Worm (Caenorhabditis elegans): ENCODE results near the gene srsx-7.

srsx-7 gene

DNA sequence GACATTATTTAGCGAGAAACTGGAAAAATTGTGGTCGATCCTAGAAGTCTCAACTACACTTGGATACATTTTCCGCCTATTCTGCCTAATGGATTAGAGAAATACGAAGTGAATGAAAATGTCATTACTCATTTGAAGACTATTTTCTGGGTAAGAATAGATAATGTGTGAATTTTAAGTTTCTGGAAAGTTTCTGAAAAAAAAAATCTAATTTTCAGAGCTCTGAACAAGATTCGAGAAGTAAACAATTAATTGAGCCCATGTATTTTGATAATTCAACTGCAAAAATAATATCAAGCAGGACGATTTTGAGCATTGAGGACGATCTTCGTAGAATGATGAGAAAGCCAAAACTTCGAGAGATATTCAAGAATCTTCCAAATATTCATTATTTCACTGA, 20.6 kb downstream of the srsx-7 start:
- TF ChIP-seq ceh-24 (tag; optimal IDR thresholded peaks at IDR 0.05): no peak
- no peak for TF ChIP-seq fkh-10 (GFP tag; optimal IDR thresholded peaks at IDR 0.05)
- TF ChIP-seq ama-1 (optimal IDR thresholded peaks at IDR 0.05): no peak
- no peak for TF ChIP-seq ceh-48 (tag; optimal IDR thresholded peaks at IDR 0.05)
- no peak for TF ChIP-seq ceh-2 (tag; optimal IDR thresholded peaks at IDR 0.05)
- no peak for TF ChIP-seq tbx-2 (tag; optimal IDR thresholded peaks at IDR 0.05)
- TF ChIP-seq ceh-6 (GFP tag; optimal IDR thresholded peaks at IDR 0.05): no peak
- TF ChIP-seq nhr-232 (tag; optimal IDR thresholded peaks at IDR 0.05): no peak
- TF ChIP-seq elt-4 (tag; optimal IDR thresholded peaks at IDR 0.05): no peak
- no peak for TF ChIP-seq C08G9.2 (tag; optimal IDR thresholded peaks at IDR 0.05)
- no peak for TF ChIP-seq ceh-45 (GFP tag; IDR thresholded peaks at IDR 0.05)
- TF ChIP-seq hlh-30 (tag; optimal IDR thresholded peaks at IDR 0.05; ENCODE audit: insufficient read depth): no peak
- no peak for TF ChIP-seq npax-4 (tag; optimal IDR thresholded peaks at IDR 0.05)
- no peak for TF ChIP-seq dmd-4 (tag; optimal IDR thresholded peaks at IDR 0.05; ENCODE audit: borderline replicate concordance)
- no peak for TF ChIP-seq ztf-16 (tag; optimal IDR thresholded peaks at IDR 0.05)

DNA sequence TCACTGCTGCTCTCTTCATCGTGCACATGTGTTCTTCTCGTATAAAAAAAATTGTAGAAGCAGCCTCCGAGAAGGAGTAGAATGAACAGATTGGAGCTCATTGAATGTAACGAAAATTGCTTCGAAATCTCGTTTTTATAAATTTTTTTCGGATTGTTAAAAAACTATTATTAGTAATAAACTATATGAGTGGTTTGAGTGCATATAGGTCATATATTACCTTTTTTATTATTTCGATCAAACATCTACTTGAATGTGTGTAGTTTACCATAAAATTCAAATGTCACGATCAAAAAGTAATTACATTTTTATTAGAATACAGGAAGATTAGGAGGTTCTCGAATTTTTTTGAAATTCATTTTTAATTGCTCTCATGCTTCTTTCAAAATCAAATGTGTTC, 27.3 kb downstream of the srsx-7 start, which contains the start of gene clec-216:
TSS of gene clec-216 (minus strand) at position 101 of the 400 bp plus-strand sequence.
- TF ChIP-seq ceh-14 (tag; optimal IDR thresholded peaks at IDR 0.05) (no peak), tbx-2 (tag; optimal IDR thresholded peaks at IDR 0.05) (no peak), tbx-7 (tag; optimal IDR thresholded peaks at IDR 0.05) (no peak)

DNA sequence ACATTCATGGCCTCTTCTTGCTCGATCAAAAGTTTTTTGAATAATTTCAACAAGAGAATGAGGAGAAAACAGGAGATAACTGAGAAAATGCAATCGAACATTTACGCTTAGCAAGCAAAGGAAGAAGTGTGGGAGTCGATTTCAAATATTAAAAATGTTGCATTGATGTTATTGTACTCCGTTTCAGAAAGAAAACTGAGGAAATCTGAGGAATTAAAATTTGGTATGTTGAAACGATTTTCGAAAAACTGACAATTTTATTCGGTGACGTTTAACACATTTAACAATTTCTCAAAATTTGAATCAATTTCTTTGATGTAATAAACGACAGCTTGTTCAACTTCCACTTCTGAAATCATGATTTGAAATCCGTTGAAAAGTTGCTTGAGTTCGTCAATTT, 29.0 kb downstream of the srsx-7 start, which contains the start of gene F26D11.13:
TSS of gene F26D11.13 (minus strand) at position 101 of the 400 bp plus-strand sequence.
- TF ChIP-seq fkh-10 (GFP tag; optimal IDR thresholded peaks at IDR 0.05): no peak

DNA sequence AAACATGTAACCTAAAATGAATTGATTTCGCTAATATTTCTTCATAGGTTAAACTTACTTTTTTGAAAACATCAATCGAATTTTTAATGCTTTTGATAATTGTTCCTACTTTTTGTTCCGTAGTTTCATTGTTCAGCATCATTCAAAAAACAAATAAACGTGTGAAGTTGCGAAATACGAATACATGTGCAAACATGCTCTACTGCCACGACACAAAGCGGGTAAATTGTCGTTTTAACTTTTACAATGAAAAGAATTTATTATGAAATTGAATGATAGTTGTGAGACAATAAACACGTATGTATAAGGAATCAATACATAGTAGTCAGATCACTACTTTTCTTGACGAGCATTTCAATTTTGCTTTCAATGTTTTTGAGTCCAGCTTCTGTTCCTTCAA, 29.6 kb downstream of the srsx-7 start, which contains the start of gene F26D11.12:
TSS of gene F26D11.12 (minus strand) at position 145 of the 400 bp plus-strand sequence.
- TF ChIP-seq dve-1 (tag; optimal IDR thresholded peaks at IDR 0.05): no peak

DNA sequence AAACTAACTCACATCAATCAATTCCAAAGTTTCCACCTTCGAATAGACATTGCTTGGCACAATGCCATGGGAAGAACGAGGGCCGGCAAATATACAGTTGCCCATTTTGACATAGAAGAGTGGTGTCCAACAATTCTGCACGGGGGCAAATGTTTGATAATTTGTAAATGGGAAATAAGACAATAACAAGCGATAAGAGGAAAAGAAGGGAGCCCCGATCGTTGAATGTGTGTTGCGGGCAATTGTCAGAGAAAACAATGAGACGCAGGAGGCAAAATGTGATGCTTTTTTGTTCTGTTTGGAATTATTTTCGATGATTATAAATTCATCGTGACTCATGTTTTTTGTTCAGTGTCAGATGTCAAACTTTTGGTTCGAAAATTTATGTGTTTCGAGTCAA, 30.6 kb downstream of the srsx-7 start, which contains the start of gene pals-34:
TSS of gene pals-34 (minus strand) at position 280 of the 400 bp plus-strand sequence.
- no peak for TF ChIP-seq ceh-19 (GFP tag; optimal IDR thresholded peaks at IDR 0.05)
- TF ChIP-seq C08G9.2 (tag; optimal IDR thresholded peaks at IDR 0.05): no peak
- TF ChIP-seq unc-86 (tag; optimal IDR thresholded peaks at IDR 0.05): no peak
- no peak for TF ChIP-seq fkh-6 (tag; optimal IDR thresholded peaks at IDR 0.05)
- TF ChIP-seq ceh-14 (tag; optimal IDR thresholded peaks at IDR 0.05): no peak
- no peak for TF ChIP-seq ceh-6 (GFP tag; optimal IDR thresholded peaks at IDR 0.05)
- no peak for TF ChIP-seq ztf-16 (tag; optimal IDR thresholded peaks at IDR 0.05)
- TF ChIP-seq Y22D7AL.16 (tag; optimal IDR thresholded peaks at IDR 0.05): no peak
- no peak for TF ChIP-seq unc-3 (GFP tag; conservative IDR thresholded peaks at IDR 0.05)
- no peak for TF ChIP-seq unc-3 (tag; optimal IDR thresholded peaks at IDR 0.05)
- TF ChIP-seq pqm-1 (tag; optimal IDR thresholded peaks at IDR 0.05): no peak
- TF ChIP-seq gmeb-2 (tag; optimal IDR thresholded peaks at IDR 0.05): no peak

DNA sequence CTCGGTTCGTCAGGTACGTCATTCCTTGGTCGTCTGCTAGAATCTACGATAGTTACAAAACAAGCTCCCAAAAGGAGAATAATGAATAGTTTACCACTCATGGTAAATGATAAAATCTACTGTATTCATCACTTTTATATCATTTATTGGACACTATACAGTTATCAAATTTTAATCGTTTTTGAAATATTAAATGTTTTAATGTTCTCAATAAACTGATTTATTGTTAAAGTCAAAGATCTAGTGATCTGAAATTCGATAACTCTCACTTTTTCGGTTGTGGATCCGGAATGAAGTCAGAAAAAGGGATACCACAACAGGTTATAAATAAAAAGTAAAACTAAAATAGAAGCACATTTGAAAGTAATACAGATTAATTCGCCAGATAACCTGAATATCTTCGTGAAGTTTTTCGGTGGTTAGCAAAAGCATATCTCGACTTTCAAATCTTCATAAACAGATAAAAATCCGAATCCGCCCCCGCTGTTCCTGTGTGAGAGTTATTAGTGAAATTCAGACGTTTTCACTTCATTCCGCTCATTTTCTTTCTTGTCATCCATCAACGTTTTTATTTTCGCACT, 33.2 kb downstream of the srsx-7 start, which contains the start of the genes clec-217 and F26D11.2:
TSS of gene clec-217 (minus strand) at position 101 of the 581 bp plus-strand sequence.
TSS of gene F26D11.2 (plus strand) at position 531 of the 581 bp plus-strand sequence.
- TF ChIP-seq fkh-6 (tag; optimal IDR thresholded peaks at IDR 0.05): no peak
- no peak for TF ChIP-seq ceh-2 (tag; optimal IDR thresholded peaks at IDR 0.05)
- no peak for TF ChIP-seq zip-5 (tag; optimal IDR thresholded peaks at IDR 0.05)
- TF ChIP-seq npax-4 (tag; optimal IDR thresholded peaks at IDR 0.05): no peak
- TF ChIP-seq ceh-31 (tag; optimal IDR thresholded peaks at IDR 0.05): no peak
- TF ChIP-seq madf-2 (tag; optimal IDR thresholded peaks at IDR 0.05): no peak
- TF ChIP-seq ref-2 (tag; optimal IDR thresholded peaks at IDR 0.05): no peak
- TF ChIP-seq eyg-1 (tag; optimal IDR thresholded peaks at IDR 0.05): no peak
- no peak for TF ChIP-seq lin-11 (tag; optimal IDR thresholded peaks at IDR 0.05)
- TF ChIP-seq ama-1 (optimal IDR thresholded peaks at IDR 0.05): no peak
- no peak for TF ChIP-seq hlh-13 (GFP tag; optimal IDR thresholded peaks at IDR 0.05)
- TF ChIP-seq Y22D7AL.16 (tag; optimal IDR thresholded peaks at IDR 0.05): no peak
- TF ChIP-seq ceh-45 (GFP tag; IDR thresholded peaks at IDR 0.05): no peak
- no peak for TF ChIP-seq sox-2 (GFP tag; IDR thresholded peaks at IDR 0.05)
